Fruit fly (Drosophila melanogaster) whole organism, embryonic: ENCODE measurements around the gene dbo.
A peak's percentile ranks its signal among the peaks of the same experiment; 100 is the strongest.

Source experiments
- Abd-B ChIP-seq: fragments of 200-800 bp; sonication (Bioruptor generic); optimal IDR thresholded peaks from 2 replicates; lab custom pipeline; 2018; ENCODE audit warnings: missing biosample characterization, mild to moderate bottlenecking, missing genetic modification characterization, moderate library complexity
- CG10147 ChIP-seq: fragments of 200-800 bp; sonication (Bioruptor generic); optimal IDR thresholded peaks from 2 replicates; lab custom pipeline; 2019; ENCODE audit warnings: missing biosample characterization, mild to moderate bottlenecking, missing genetic modification characterization, moderate library complexity
- CG10543 ChIP-seq: fragments of 200-800 bp; sonication (Bioruptor generic); optimal IDR thresholded peaks from 3 replicates; lab custom pipeline; 2017; ENCODE audit warnings: missing biosample characterization, mild to moderate bottlenecking, missing genetic modification characterization, moderate library complexity
- CG12236 ChIP-seq: fragments of 200-800 bp; sonication (Bioruptor generic); optimal IDR thresholded peaks from 2 replicates; lab custom pipeline; 2016; ENCODE audit warnings: missing biosample characterization, missing genetic modification characterization
- CG12659 ChIP-seq: fragments of 200-800 bp; sonication (Bioruptor generic); optimal IDR thresholded peaks from 3 replicates; lab custom pipeline; 2017; ENCODE audit warnings: mild to moderate bottlenecking, missing biosample characterization, missing genetic modification reagents, missing genetic modification characterization
- CG13287 ChIP-seq: fragments of 200-800 bp; sonication (Bioruptor generic); IDR thresholded peaks from 2 replicates; pipeline ENCODE4 v1.3.6; 2022; ENCODE audit warnings: missing biosample characterization, missing genetic modification characterization; ENCODE audit not compliant: partially characterized antibody
- CG13894 ChIP-seq: fragments of 200-800 bp; sonication (Bioruptor generic); optimal IDR thresholded peaks from 3 replicates; lab custom pipeline; 2018; ENCODE audit warnings: missing biosample characterization, mild to moderate bottlenecking, missing genetic modification characterization, moderate library complexity
- CG15011 ChIP-seq: fragments of 200-800 bp; sonication (Bioruptor generic); optimal IDR thresholded peaks from 3 replicates; lab custom pipeline; 2018; ENCODE audit warnings: missing biosample characterization, mild to moderate bottlenecking, missing genetic modification characterization
- CG16779 ChIP-seq: fragments of 200-800 bp; sonication (Bioruptor generic); IDR thresholded peaks from 2 replicates; pipeline ENCODE4 v1.3.6; 2022; ENCODE audit warnings: missing biosample characterization, missing genetic modification characterization
- CG16813 ChIP-seq: fragments of 200-800 bp; sonication (Bioruptor generic); IDR thresholded peaks from 3 replicates; pipeline ENCODE4 v1.3.6; 2022; ENCODE audit warnings: missing biosample characterization, missing genetic modification characterization; ENCODE audit not compliant: partially characterized antibody
- CG17186 ChIP-seq: fragments of 200-800 bp; sonication (Bioruptor generic); optimal IDR thresholded peaks from 3 replicates; lab custom pipeline; 2017; ENCODE audit warnings: missing biosample characterization, missing genetic modification reagents, missing genetic modification characterization
- CG17612 ChIP-seq: fragments of 200-800 bp; sonication (Bioruptor generic); IDR thresholded peaks from 2 replicates; pipeline ENCODE4 v1.3.6; 2022; ENCODE audit warnings: missing biosample characterization, missing genetic modification characterization
- CG17912 ChIP-seq: fragments of 200-800 bp; sonication (Bioruptor generic); optimal IDR thresholded peaks from 2 replicates; lab custom pipeline; 2018; ENCODE audit warnings: missing biosample characterization, mild to moderate bottlenecking, missing genetic modification characterization
- CG18619 ChIP-seq: fragments of 200-800 bp; sonication (Bioruptor generic); optimal IDR thresholded peaks from 3 replicates; lab custom pipeline; 2017; ENCODE audit warnings: missing biosample characterization, mild to moderate bottlenecking, missing genetic modification characterization
- CG2129 ChIP-seq: fragments of 200-800 bp; sonication (Bioruptor generic); IDR thresholded peaks from 2 replicates; pipeline ENCODE4 v1.3.6; 2022; ENCODE audit warnings: missing biosample characterization, missing genetic modification characterization; ENCODE audit not compliant: partially characterized antibody
- CG3163 ChIP-seq: fragments of 200-800 bp; sonication (Bioruptor generic); optimal IDR thresholded peaks from 3 replicates; lab custom pipeline; 2016; ENCODE audit warnings: missing biosample characterization, missing genetic modification characterization
- CG32772 ChIP-seq: fragments of 200-800 bp; sonication (Bioruptor generic); IDR thresholded peaks from 2 replicates; pipeline ENCODE4 v1.3.6; 2022; ENCODE audit warnings: missing biosample characterization, missing genetic modification characterization
- CG34376 ChIP-seq: fragments of 200-800 bp; sonication (Bioruptor generic); optimal IDR thresholded peaks from 2 replicates; lab custom pipeline; 2018; ENCODE audit warnings: missing biosample characterization, mild to moderate bottlenecking, missing genetic modification characterization
- CG4328 ChIP-seq: fragments of 200-800 bp; sonication (Bioruptor generic); optimal IDR thresholded peaks from 3 replicates; lab custom pipeline; 2017; ENCODE audit warnings: missing biosample characterization, missing genetic modification reagents, missing genetic modification characterization
- CG6813 ChIP-seq: fragments of 200-800 bp; sonication (Bioruptor generic); optimal IDR thresholded peaks from 2 replicates; lab custom pipeline; 2017; ENCODE audit warnings: missing biosample characterization, missing genetic modification characterization, mild to moderate bottlenecking, moderate library complexity, missing genetic modification reagents
- CG8924 ChIP-seq: fragments of 200-800 bp; optimal IDR thresholded peaks from 3 replicates; lab custom pipeline; 2019; ENCODE audit warnings: missing biosample characterization, mild to moderate bottlenecking, missing genetic modification characterization, moderate library complexity
- Camta ChIP-seq: fragments of 200-800 bp; sonication (Bioruptor generic); optimal IDR thresholded peaks from 2 replicates; lab custom pipeline; 2016; ENCODE audit warnings: missing biosample characterization, missing genetic modification characterization
- Eip74EF ChIP-seq, 2 experiments: fragments of 200-800 bp in 1 of 2; fragments of >200 bp in 1 of 2; sonication (Bioruptor generic) in 1 of 2; optimal IDR thresholded peaks; 2 replicates each; lab custom pipeline; 2017 to 2019; ENCODE audit warnings: missing biosample characterization in 2 of 2, missing genetic modification characterization in 2 of 2, mild to moderate bottlenecking in 1 of 2, moderate library complexity in 1 of 2
- HLHmδ ChIP-seq: fragments of 200-800 bp; sonication (Bioruptor generic); optimal IDR thresholded peaks from 2 replicates; lab custom pipeline; 2018; ENCODE audit warnings: missing biosample characterization, mild to moderate bottlenecking, missing genetic modification characterization, moderate library complexity
- Hmx ChIP-seq: fragments of 200-800 bp; sonication (Bioruptor generic); optimal IDR thresholded peaks from 2 replicates; lab custom pipeline; 2016; ENCODE audit warnings: missing biosample characterization, missing genetic modification characterization
- Lim3 ChIP-seq: fragments of 200-800 bp; sonication (Bioruptor generic); IDR thresholded peaks from 2 replicates; pipeline ENCODE4 v1.3.6; 2022; ENCODE audit warnings: missing biosample characterization, missing genetic modification characterization
- Opbp ChIP-seq: fragments of 200-800 bp; sonication (Bioruptor generic); IDR thresholded peaks from 3 replicates; pipeline ENCODE4 v1.3.6; 2022; ENCODE audit warnings: missing biosample characterization, missing genetic modification characterization; ENCODE audit not compliant: partially characterized antibody
- Optix ChIP-seq: fragments of 200-800 bp; sonication (Bioruptor generic); IDR thresholded peaks from 3 replicates; pipeline ENCODE4 v1.3.6; 2022; ENCODE audit warnings: missing biosample characterization, missing genetic modification characterization
- Ptx1 ChIP-seq: fragments of 200-800 bp; sonication (Bioruptor generic); IDR thresholded peaks from 2 replicates; pipeline ENCODE4 v1.3.6; 2022; ENCODE audit warnings: missing biosample characterization, missing genetic modification characterization
- Sox102F ChIP-seq: fragments of 200-800 bp; sonication (Bioruptor generic); optimal IDR thresholded peaks from 2 replicates; lab custom pipeline; 2018; ENCODE audit warnings: missing biosample characterization, mild to moderate bottlenecking, missing genetic modification characterization, moderate library complexity
- Vsx1 ChIP-seq: fragments of 200-800 bp; sonication (Bioruptor generic); optimal IDR thresholded peaks from 2 replicates; lab custom pipeline; 2017; ENCODE audit warnings: missing biosample characterization, mild to moderate bottlenecking, missing genetic modification characterization, missing genetic modification reagents
- caup ChIP-seq: fragments of 200-800 bp; sonication (Bioruptor generic); optimal IDR thresholded peaks from 3 replicates; lab custom pipeline; 2017; ENCODE audit warnings: missing biosample characterization, mild to moderate bottlenecking, missing genetic modification characterization, moderate library complexity; ENCODE audit not compliant: severe bottlenecking
- cwo ChIP-seq: fragments of 200-800 bp; sonication (Bioruptor generic); optimal IDR thresholded peaks from 3 replicates; lab custom pipeline; 2017; ENCODE audit warnings: missing biosample characterization, missing genetic modification characterization, mild to moderate bottlenecking, moderate library complexity, missing genetic modification reagents
- dmrt99B ChIP-seq: fragments of 200-800 bp; sonication (Bioruptor generic); optimal IDR thresholded peaks from 2 replicates; lab custom pipeline; 2018; ENCODE audit warnings: missing biosample characterization, mild to moderate bottlenecking, missing genetic modification characterization, moderate library complexity
- exex ChIP-seq: fragments of 200-800 bp; sonication (Bioruptor generic); optimal IDR thresholded peaks from 4 replicates; lab custom pipeline; 2018; ENCODE audit warnings: missing biosample characterization, mild to moderate bottlenecking, missing genetic modification characterization, moderate library complexity
- eyg ChIP-seq: fragments of 200-800 bp; sonication (Bioruptor generic); optimal IDR thresholded peaks from 3 replicates; lab custom pipeline; 2016; ENCODE audit warnings: missing biosample characterization, missing genetic modification characterization
- grau ChIP-seq: fragments of 200-800 bp; optimal IDR thresholded peaks from 3 replicates; lab custom pipeline; 2019; ENCODE audit warnings: missing biosample characterization, mild to moderate bottlenecking, missing genetic modification characterization, moderate library complexity
- jigr1 ChIP-seq: fragments of 200-800 bp; sonication (Bioruptor generic); IDR thresholded peaks from 3 replicates; pipeline ENCODE4 v1.3.6; 2022; ENCODE audit warnings: missing biosample characterization, missing genetic modification characterization
- lov ChIP-seq, 2 experiments: fragments of 200-800 bp in 1 of 2; fragments of >200 bp in 1 of 2; sonication (Bioruptor generic) in 1 of 2; IDR thresholded peaks in 1 of 2; optimal IDR thresholded peaks in 1 of 2; 2 replicates in 1 of 2; 3 replicates in 1 of 2; pipeline versions ENCODE4 v1.3.6 to Lab custom; 2017 to 2022; ENCODE audit warnings: missing biosample characterization in 1 of 2, missing genetic modification characterization in 1 of 2
- nau ChIP-seq: fragments of 200-800 bp; sonication (Bioruptor generic); optimal IDR thresholded peaks from 3 replicates; lab custom pipeline; 2017; ENCODE audit warnings: missing biosample characterization, mild to moderate bottlenecking, missing genetic modification characterization, missing genetic modification reagents
- nerfin-2 ChIP-seq: fragments of 200-800 bp; sonication (Bioruptor generic); IDR thresholded peaks from 2 replicates; pipeline ENCODE4 v1.3.6; 2022; ENCODE audit warnings: missing biosample characterization, missing genetic modification characterization; ENCODE audit not compliant: partially characterized antibody
- oc ChIP-seq: fragments of 200-800 bp; sonication (Bioruptor generic); optimal IDR thresholded peaks from 2 replicates; lab custom pipeline; 2018; ENCODE audit warnings: missing biosample characterization, mild to moderate bottlenecking, missing genetic modification characterization, moderate library complexity
- pb ChIP-seq: fragments of 200-800 bp; sonication (Bioruptor generic); optimal IDR thresholded peaks from 3 replicates; lab custom pipeline; 2016; ENCODE audit warnings: missing biosample characterization, missing genetic modification characterization
- pum ChIP-seq: fragments of 200-800 bp; sonication (Bioruptor generic); optimal IDR thresholded peaks from 2 replicates; lab custom pipeline; 2016; ENCODE audit warnings: missing biosample characterization, missing genetic modification characterization
- pzg ChIP-seq: fragments of 200-800 bp; sonication (Bioruptor generic); optimal IDR thresholded peaks from 3 replicates; lab custom pipeline; 2018; ENCODE audit warnings: missing biosample characterization, mild to moderate bottlenecking, missing genetic modification characterization, moderate library complexity
- schlank ChIP-seq: fragments of 200-800 bp; sonication (Bioruptor generic); optimal IDR thresholded peaks from 2 replicates; lab custom pipeline; 2018; ENCODE audit warnings: missing biosample characterization, mild to moderate bottlenecking, missing genetic modification characterization
- scrt ChIP-seq: fragments of 200-800 bp; sonication (Bioruptor generic); optimal IDR thresholded peaks from 2 replicates; lab custom pipeline; 2018; ENCODE audit warnings: missing biosample characterization, mild to moderate bottlenecking, missing genetic modification characterization, moderate library complexity
- tap ChIP-seq: fragments of 200-800 bp; optimal IDR thresholded peaks from 3 replicates; lab custom pipeline; 2019; ENCODE audit warnings: missing biosample characterization, mild to moderate bottlenecking, missing genetic modification characterization, moderate library complexity
- trh ChIP-seq: fragments of 200-800 bp; sonication (Bioruptor generic); optimal IDR thresholded peaks from 2 replicates; lab custom pipeline; 2016; ENCODE audit warnings: missing biosample characterization, missing genetic modification characterization

The dbo gene

dm6 chr3L:15813988-15814387 lies 12.7 kb upstream of the dbo start:
- TF ChIP-seq dmrt99B (tag; lab: Kevin White, UChicago), result no peak
- TF ChIP-seq CG16813 (GFP tag; lab: Robert Waterston, UW), result no peak
- TF ChIP-seq Lim3 (GFP tag; lab: Robert Waterston, UW), result no peak
- TF ChIP-seq CG3163 (GFP tag; lab: Kevin White, UChicago), result no peak
- no peak for TF ChIP-seq lov (optimal IDR thresholded peaks at IDR 0.05; lab: Kevin White, UChicago)
- TF ChIP-seq lov (GFP tag; IDR thresholded peaks at IDR 0.05; lab: Robert Waterston, UW), result no peak
- no peak for TF ChIP-seq CG12236
- no peak for TF ChIP-seq Eip74EF (GFP tag; optimal IDR thresholded peaks at IDR 0.05; lab: Kevin White, UChicago)
- no peak for TF ChIP-seq Ptx1 (GFP tag; lab: Robert Waterston, UW)
- TF ChIP-seq CG34376 (GFP tag; lab: Kevin White, UChicago), result peak; percentile 76
- TF ChIP-seq CG6813 (GFP tag; lab: Kevin White, UChicago), result peak; percentile 75
- TF ChIP-seq CG4328 (GFP tag; lab: Kevin White, UChicago), result peak; percentile 16
- no peak for TF ChIP-seq CG17612 (GFP tag; lab: Robert Waterston, UW)
- TF ChIP-seq HLHmδ, result no peak
- TF ChIP-seq CG17186 (GFP tag; lab: Kevin White, UChicago), result no peak
- no peak for TF ChIP-seq CG17912 (GFP tag; lab: Kevin White, UChicago)
- no peak for TF ChIP-seq jigr1 (GFP tag; lab: Robert Waterston, UW)
- TF ChIP-seq schlank (tag; lab: Kevin White, UChicago), result peak; percentile 12
- no peak for TF ChIP-seq Opbp (GFP tag; lab: Robert Waterston, UW)
- peak; percentile 81 for TF ChIP-seq exex
- peak; percentile 73 for TF ChIP-seq CG10543
- no peak for TF ChIP-seq Sox102F
- TF ChIP-seq trh (GFP tag; lab: Kevin White, UChicago), result no peak
- TF ChIP-seq cwo (GFP tag; lab: Kevin White, UChicago), result peak; percentile 61
- TF ChIP-seq nerfin-2 (GFP tag; lab: Robert Waterston, UW), result no peak
- no peak for TF ChIP-seq CG16779 (GFP tag; lab: Robert Waterston, UW)
- TF ChIP-seq pb (GFP tag; lab: Kevin White, UChicago), result no peak
- TF ChIP-seq oc (tag; lab: Kevin White, UChicago), result no peak
- no peak for TF ChIP-seq CG32772 (GFP tag; lab: Robert Waterston, UW)
- peak; percentile 55 for TF ChIP-seq nau
- TF ChIP-seq caup (GFP tag; lab: Kevin White, UChicago), result peak; percentile 66
- TF ChIP-seq Camta (GFP tag; lab: Kevin White, UChicago), result no peak
- peak; percentile 48 for TF ChIP-seq CG15011
- no peak for TF ChIP-seq CG10147 (GFP tag; lab: Kevin White, UChicago)
- no peak for TF ChIP-seq Abd-B (GFP tag; lab: Kevin White, UChicago)
- peak; percentile 12 for TF ChIP-seq Vsx1 (GFP tag; lab: Kevin White, UChicago)
- no peak for TF ChIP-seq pum
- peak; percentile 63 for TF ChIP-seq scrt (GFP tag; lab: Kevin White, UChicago)
- TF ChIP-seq tap (tag; lab: Kevin White, UChicago), result peak; percentile 36
- TF ChIP-seq CG8924 (tag; lab: Kevin White, UChicago), result no peak
- TF ChIP-seq CG13894 (tag; lab: Kevin White, UChicago), result peak; percentile 56
- peak; percentile 8 for TF ChIP-seq grau (tag; lab: Kevin White, UChicago)
- TF ChIP-seq CG18619, result peak; percentile 0
- no peak for TF ChIP-seq CG13287 (GFP tag; lab: Robert Waterston, UW)
- TF ChIP-seq CG12659 (GFP tag; lab: Kevin White, UChicago), result peak; percentile 27
- TF ChIP-seq pzg, result no peak
- no peak for TF ChIP-seq eyg (GFP tag; lab: Kevin White, UChicago)
- TF ChIP-seq Optix (GFP tag; lab: Robert Waterston, UW), result no peak
- TF ChIP-seq CG2129 (GFP tag; lab: Robert Waterston, UW), result no peak
- TF ChIP-seq Hmx (GFP tag; lab: Kevin White, UChicago), result no peak
